Fruit fly (Drosophila melanogaster) S2 (cell line): ENCODE measurements around the gene HDAC6.

Experiments used
- CG8478 ChIP-seq: fragments of >200 bp; optimal IDR thresholded peaks from 2 replicates; lab custom pipeline; 2018
- CTCF ChIP-seq, 2 experiments: fragments of >200 bp; optimal IDR thresholded peaks; 2 replicates each; lab custom pipeline; 2018

DNA sequence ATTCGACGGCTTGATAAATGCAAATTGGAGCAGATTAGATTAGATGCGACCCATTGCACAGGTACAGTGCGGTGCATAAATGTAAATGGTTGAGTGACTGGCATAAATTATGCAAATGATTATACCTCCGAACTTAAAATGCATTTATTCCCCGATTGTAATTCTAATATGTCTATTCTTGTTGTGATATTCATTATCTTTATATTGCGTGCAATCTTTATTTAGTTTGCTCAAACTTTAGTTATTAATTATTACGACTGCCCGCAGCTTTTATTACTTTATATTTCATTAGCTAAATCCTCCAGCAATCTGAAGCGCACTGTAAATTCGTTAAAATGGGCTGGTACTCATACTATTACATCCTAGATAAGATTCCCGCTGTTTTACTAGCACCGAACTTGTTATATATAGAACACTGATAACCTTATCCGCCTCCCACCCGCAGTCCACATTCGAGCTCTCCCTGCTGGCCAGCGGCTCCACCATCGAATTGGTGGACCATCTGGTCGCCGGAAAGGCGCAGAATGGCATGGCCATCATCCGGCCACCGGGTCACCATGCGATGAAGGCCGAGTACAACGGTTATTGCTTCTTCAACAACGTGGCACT, 2.8 kb downstream of the HDAC6 start:
- TF ChIP-seq CTCF (optimal IDR thresholded peaks at IDR 0.05; lab: Kevin White, UChicago): no peak
- TF ChIP-seq CG8478: no peak
